Worm (Caenorhabditis elegans) whole organism, late embryonic: ENCODE measurements around the gene snu-23.

Experiments used
- C08G9.2 ChIP-seq: sonication (generic microtip); optimal IDR thresholded peaks from 2 replicates; lab custom pipeline; 2016; ENCODE audit warnings: mild to moderate bottlenecking, missing genetic modification characterization, moderate library complexity, missing compliant biosample characterization
- F13H6.1 ChIP-seq: sonication (generic microtip); optimal IDR thresholded peaks from 2 replicates; lab custom pipeline; 2016; ENCODE audit warnings: missing genetic modification characterization, missing compliant biosample characterization
- K09A11.1 ChIP-seq: sonication (generic microtip); optimal IDR thresholded peaks from 2 replicates; lab custom pipeline; 2017; ENCODE audit warnings: antibody characterized with exemption, mild to moderate bottlenecking, missing genetic modification characterization, missing compliant biosample characterization; ENCODE audit not compliant: insufficient read depth
- T23F11.4 ChIP-seq: fragments of 200-800 bp; sonication (Bioruptor generic); optimal IDR thresholded peaks from 2 replicates; lab custom pipeline; 2018; ENCODE audit warnings: mild to moderate bottlenecking, missing genetic modification characterization, missing compliant biosample characterization
- ama-1 ChIP-seq: fragments of 150-350 bp; optimal IDR thresholded peaks from 2 replicates; lab custom pipeline; 2014
- ceh-14 ChIP-seq: sonication (generic microtip); optimal IDR thresholded peaks from 2 replicates; lab custom pipeline; 2016; ENCODE audit warnings: missing genotype, missing genetic modification characterization, missing compliant biosample characterization
- ceh-18 ChIP-seq: sonication (generic microtip); optimal IDR thresholded peaks from 2 replicates; lab custom pipeline; 2016; ENCODE audit warnings: missing genetic modification characterization, missing compliant biosample characterization
- ceh-2 ChIP-seq: sonication (generic microtip); optimal IDR thresholded peaks from 2 replicates; lab custom pipeline; 2016; ENCODE audit warnings: missing genotype, missing genetic modification characterization, missing compliant biosample characterization
- ceh-22 ChIP-seq: sonication (generic microtip); optimal IDR thresholded peaks from 2 replicates; lab custom pipeline; 2017; ENCODE audit warnings: missing biosample characterization, missing genetic modification characterization
- ceh-31 ChIP-seq: sonication (generic microtip); optimal IDR thresholded peaks from 2 replicates; lab custom pipeline; 2016; ENCODE audit warnings: missing genetic modification characterization, missing compliant biosample characterization
- ceh-48 ChIP-seq: sonication (generic microtip); optimal IDR thresholded peaks from 2 replicates; lab custom pipeline; 2016; ENCODE audit warnings: missing genetic modification characterization, inconsistent platforms, missing compliant biosample characterization
- ceh-9 ChIP-seq: sonication (generic microtip); optimal IDR thresholded peaks from 2 replicates; lab custom pipeline; 2016; ENCODE audit warnings: mild to moderate bottlenecking, missing genetic modification characterization, inconsistent platforms, missing compliant biosample characterization
- dve-1 ChIP-seq: sonication (generic microtip); optimal IDR thresholded peaks from 2 replicates; lab custom pipeline; 2017; ENCODE audit warnings: antibody characterized with exemption, mild to moderate bottlenecking, missing genetic modification characterization, missing compliant biosample characterization
- elt-2 ChIP-seq: sonication (generic microtip); optimal IDR thresholded peaks from 2 replicates; lab custom pipeline; 2016; ENCODE audit warnings: missing genetic modification reagents, missing genetic modification characterization, missing compliant biosample characterization
- elt-4 ChIP-seq: sonication (generic microtip); optimal IDR thresholded peaks from 2 replicates; lab custom pipeline; 2016; ENCODE audit warnings: missing genetic modification characterization, missing compliant biosample characterization
- eyg-1 ChIP-seq: sonication (generic microtip); optimal IDR thresholded peaks from 2 replicates; lab custom pipeline; 2016; ENCODE audit warnings: missing genotype, missing genetic modification characterization, missing compliant biosample characterization
- fax-1 ChIP-seq: sonication (generic microtip); optimal IDR thresholded peaks from 2 replicates; lab custom pipeline; 2016; ENCODE audit warnings: missing genotype, missing genetic modification characterization, missing compliant biosample characterization
- fkh-10 ChIP-seq: fragments of 150-350 bp; optimal IDR thresholded peaks from 2 replicates; lab custom pipeline; 2014; ENCODE audit warnings: missing biosample characterization, missing genetic modification reagents, missing genetic modification characterization
- gmeb-2 ChIP-seq: sonication (generic microtip); optimal IDR thresholded peaks from 2 replicates; lab custom pipeline; 2016; ENCODE audit warnings: missing genetic modification characterization, inconsistent platforms, missing compliant biosample characterization
- hlh-13 ChIP-seq: fragments of 200-800 bp; sonication (Bioruptor generic); optimal IDR thresholded peaks from 2 replicates; lab custom pipeline; 2018; ENCODE audit warnings: mild to moderate bottlenecking, missing genetic modification characterization, missing compliant biosample characterization
- hlh-30 ChIP-seq: sonication (generic microtip); optimal IDR thresholded peaks from 2 replicates; lab custom pipeline; 2017; ENCODE audit warnings: antibody characterized with exemption, missing genetic modification characterization, missing compliant biosample characterization; ENCODE audit not compliant: insufficient read depth
- hlh-6 ChIP-seq: sonication (generic microtip); optimal IDR thresholded peaks from 2 replicates; lab custom pipeline; 2016; ENCODE audit warnings: missing genotype, missing genetic modification characterization, missing compliant biosample characterization
- hlh-8 ChIP-seq: sonication (generic microtip); optimal IDR thresholded peaks from 2 replicates; lab custom pipeline; 2016; ENCODE audit warnings: missing genotype, missing genetic modification characterization, missing compliant biosample characterization
- lin-11 ChIP-seq: fragments of 200-800 bp; sonication (Bioruptor generic); optimal IDR thresholded peaks from 2 replicates; lab custom pipeline; 2018; ENCODE audit warnings: mild to moderate bottlenecking, missing genetic modification characterization, missing compliant biosample characterization
- nfya-1 ChIP-seq: sonication (generic microtip); optimal IDR thresholded peaks from 2 replicates; lab custom pipeline; 2017; ENCODE audit warnings: missing genetic modification characterization, mild to moderate bottlenecking, missing compliant biosample characterization, antibody characterized with exemption, moderate library complexity
- nhr-11 ChIP-seq: fragments of 150-350 bp; optimal IDR thresholded peaks from 2 replicates; lab custom pipeline; 2014; ENCODE audit warnings: missing biosample characterization, missing genetic modification characterization
- pha-4 ChIP-seq: fragments of 150-350 bp; optimal IDR thresholded peaks from 2 replicates; lab custom pipeline; 2018; ENCODE audit warnings: missing biosample characterization, missing genetic modification reagents, missing genetic modification characterization
- pqm-1 ChIP-seq: sonication (generic microtip); optimal IDR thresholded peaks from 2 replicates; lab custom pipeline; 2016; ENCODE audit warnings: missing genetic modification characterization, missing compliant biosample characterization
- pros-1 ChIP-seq: fragments of 150-350 bp; optimal IDR thresholded peaks from 2 replicates; lab custom pipeline; 2014; ENCODE audit warnings: missing biosample characterization, missing genetic modification reagents, missing genetic modification characterization
- tbx-7 ChIP-seq: sonication (generic microtip); optimal IDR thresholded peaks from 2 replicates; lab custom pipeline; 2016; ENCODE audit warnings: missing genotype, missing genetic modification characterization, missing compliant biosample characterization
- unc-3 ChIP-seq, 2 experiments: fragments of 200-800 bp in 1 of 2; sonication (Bioruptor generic) in 1 of 2; sonication (generic microtip) in 1 of 2; conservative IDR thresholded peaks in 1 of 2; optimal IDR thresholded peaks in 1 of 2; 2 replicates each; pipeline versions ENCODE4 v1.3.6 to Lab custom; 2016 to 2022; ENCODE audit warnings: missing compliant biosample characterization in 2 of 2, missing genetic modification characterization in 2 of 2, missing genetic modification reagents in 1 of 2
- unc-42 ChIP-seq: sonication (generic microtip); optimal IDR thresholded peaks from 2 replicates; lab custom pipeline; 2016; ENCODE audit warnings: missing genotype, missing genetic modification characterization, missing compliant biosample characterization
- unc-55 ChIP-seq: sonication (generic microtip); optimal IDR thresholded peaks from 2 replicates; lab custom pipeline; 2017; ENCODE audit warnings: missing biosample characterization, missing genetic modification reagents, missing genetic modification characterization

The snu-23 gene

DNA sequence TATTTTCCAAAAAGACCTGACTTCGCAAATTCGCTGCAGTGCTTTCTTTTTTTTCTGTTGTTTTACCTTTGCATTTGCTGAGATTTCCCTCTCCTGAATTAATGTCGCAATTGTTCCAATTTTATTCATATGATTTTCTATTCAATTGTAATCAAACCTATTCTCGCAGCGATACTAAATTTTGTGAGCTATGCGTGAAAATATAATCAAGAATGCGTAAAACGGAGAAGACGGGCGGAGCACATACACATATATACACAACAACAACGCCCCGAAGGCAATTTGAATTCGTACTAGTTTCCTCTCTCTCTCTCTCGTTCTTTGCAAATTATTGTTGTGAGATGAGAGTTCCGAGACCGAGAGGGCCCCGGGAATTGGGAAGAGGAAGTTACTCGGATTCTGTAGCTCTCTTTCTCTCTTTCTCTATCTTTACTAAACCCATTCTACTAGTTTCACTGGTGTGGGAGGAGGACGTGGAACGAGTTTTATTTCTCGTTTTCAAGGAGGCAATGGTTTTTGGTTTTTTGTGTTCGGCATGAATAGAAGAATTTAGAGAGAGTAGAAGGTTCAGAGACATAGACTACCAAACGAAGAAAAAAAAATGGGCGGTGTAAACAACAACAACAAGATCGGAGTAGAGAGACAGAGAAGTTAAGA lies 46.4 kb downstream of the snu-23 start:
- no peak for TF ChIP-seq ama-1
- no peak for TF ChIP-seq elt-4 (tag; lab: Kevin White, UChicago)
- TF ChIP-seq hlh-6 (tag; lab: Kevin White, UChicago): no peak
- TF ChIP-seq pha-4 (tag; lab: Kevin White, UChicago): no peak
- TF ChIP-seq ceh-18 (tag; lab: Kevin White, UChicago): no peak
- TF ChIP-seq unc-42 (tag; lab: Kevin White, UChicago): peak; percentile 98
- peak; percentile 9 for TF ChIP-seq fkh-10 (GFP tag; lab: Kevin White, UChicago)
- TF ChIP-seq C08G9.2 (tag; lab: Kevin White, UChicago): no peak
- no peak for TF ChIP-seq unc-55
- no peak for TF ChIP-seq unc-3 (GFP tag; conservative IDR thresholded peaks at IDR 0.05; lab: Robert Waterston, UW)
- peak; percentile 1 for TF ChIP-seq unc-3 (tag; optimal IDR thresholded peaks at IDR 0.05; lab: Kevin White, UChicago)
- peak; percentile 19 for TF ChIP-seq ceh-14 (tag; lab: Kevin White, UChicago)
- peak; percentile 5 for TF ChIP-seq ceh-48 (tag; lab: Kevin White, UChicago)
- no peak for TF ChIP-seq dve-1 (tag; lab: Kevin White, UChicago)
- TF ChIP-seq ceh-31: peak; percentile 71
- no peak for TF ChIP-seq tbx-7 (tag; lab: Kevin White, UChicago)

DNA sequence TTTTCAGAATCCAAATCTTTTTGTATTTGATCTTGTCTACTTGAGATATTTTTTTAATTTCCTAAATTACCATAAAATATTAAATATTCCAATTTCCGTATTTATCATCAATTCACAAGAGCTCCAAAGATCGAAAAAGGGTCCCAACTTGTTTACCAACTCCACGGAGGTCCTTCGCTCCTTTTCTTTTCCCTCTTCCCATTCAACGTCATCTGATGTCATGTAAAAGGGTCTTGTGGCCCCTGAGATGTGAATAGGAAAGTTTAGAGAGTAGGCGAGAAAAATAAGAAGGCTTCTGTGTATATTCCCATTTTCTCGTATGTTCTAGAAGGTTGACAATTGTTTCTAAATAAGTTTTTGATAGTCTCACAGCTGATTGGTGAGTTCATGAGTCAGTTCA lies 46.9 kb downstream of the snu-23 start:
- TF ChIP-seq eyg-1 (tag; lab: Kevin White, UChicago) (no peak), T23F11.4 (GFP tag; lab: Kevin White, UChicago) (no peak), fkh-10 (GFP tag; lab: Kevin White, UChicago) (no peak), nhr-11 (tag; lab: Kevin White, UChicago) (no peak), ceh-14 (tag; lab: Kevin White, UChicago) (no peak), F13H6.1 (tag; lab: Kevin White, UChicago) (no peak), hlh-30 (tag; lab: Kevin White, UChicago) (no peak), hlh-13 (GFP tag; lab: Kevin White, UChicago) (no peak), ceh-9 (tag; lab: Kevin White, UChicago) (no peak)

DNA sequence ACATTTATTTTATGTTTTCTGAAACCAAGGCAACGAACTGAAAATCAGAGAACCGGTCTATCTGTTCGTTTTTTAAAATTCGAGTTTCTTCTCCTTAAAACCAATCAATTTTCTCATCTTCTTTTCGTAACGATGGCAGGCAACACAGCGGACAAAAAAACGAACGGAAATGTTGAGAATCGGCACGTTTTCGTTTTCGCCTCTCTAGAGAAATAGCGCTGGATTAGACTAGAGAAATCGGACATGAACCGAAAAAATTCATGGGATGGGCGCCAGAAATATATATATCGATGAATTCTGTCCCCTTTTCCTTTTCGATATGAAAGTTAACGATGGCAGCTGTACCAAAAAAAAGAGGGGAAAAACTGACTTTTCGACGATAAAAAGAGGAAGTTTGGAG lies 47.5 kb downstream of the snu-23 start:
- TF ChIP-seq K09A11.1 (tag; lab: Kevin White, UChicago): no peak
- TF ChIP-seq pqm-1 (tag; lab: Kevin White, UChicago): no peak
- no peak for TF ChIP-seq hlh-8
- TF ChIP-seq gmeb-2: no peak
- TF ChIP-seq, all 69 proteins: peak for 0

DNA sequence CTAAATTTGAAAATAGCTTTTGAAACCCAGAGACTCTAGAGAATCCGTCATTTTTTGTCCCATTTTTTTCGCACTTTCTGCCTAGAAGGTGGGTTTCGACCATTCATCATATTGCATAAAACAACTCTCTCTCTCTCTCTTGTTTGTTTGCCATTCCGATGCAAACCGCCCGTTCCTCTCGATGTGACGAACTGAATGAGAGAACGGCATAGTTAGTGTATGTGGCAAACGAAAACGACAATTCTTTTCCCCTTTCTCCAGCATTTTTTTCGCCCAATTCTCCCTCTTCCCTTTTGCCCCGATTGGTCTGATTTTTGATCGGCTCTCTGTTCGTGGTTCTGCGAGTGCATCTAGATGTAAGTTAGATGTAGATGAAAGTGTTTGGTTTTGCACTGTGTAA lies 48.4 kb downstream of the snu-23 start:
- TF ChIP-seq ceh-22 (tag; lab: Kevin White, UChicago): no peak
- TF ChIP-seq fax-1 (tag; lab: Kevin White, UChicago): no peak
- TF ChIP-seq pros-1: no peak
- TF ChIP-seq eyg-1 (tag; lab: Kevin White, UChicago): no peak
- no peak for TF ChIP-seq elt-2 (tag; lab: Kevin White, UChicago)
- no peak for TF ChIP-seq lin-11
- TF ChIP-seq, all 69 proteins: peak for 0

DNA sequence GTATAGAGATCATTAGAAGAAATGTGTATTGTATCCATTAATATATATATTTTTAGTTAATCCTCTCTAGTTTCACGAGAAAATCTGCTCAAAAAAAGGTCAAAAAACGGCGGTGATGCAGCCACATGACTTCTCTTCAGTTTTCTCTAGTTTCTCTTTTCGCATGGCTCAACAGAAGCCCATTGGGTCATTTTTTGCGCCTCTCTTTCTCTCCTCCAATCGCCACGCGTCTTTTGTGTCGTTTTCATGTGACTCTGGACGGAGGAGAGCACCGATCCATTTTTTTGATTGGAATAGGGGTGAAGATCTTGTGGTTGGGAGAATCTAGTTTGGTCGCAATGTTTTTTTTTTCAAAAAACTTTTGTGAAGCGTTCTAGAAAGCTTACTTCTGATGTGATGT lies 49.1 kb downstream of the snu-23 start:
- TF ChIP-seq ceh-2 (tag; lab: Kevin White, UChicago) (no peak), nfya-1 (tag; lab: Kevin White, UChicago) (peak; percentile 74)
